Worm (Caenorhabditis elegans) whole organism, late embryonic: ENCODE results near the gene fln-1.

Experiments
- C38D4.7 ChIP-seq: fragments of 200-800 bp; sonication (Bioruptor generic); optimal IDR thresholded peaks from 2 replicates; lab custom pipeline; 2018; ENCODE audit warnings: mild to moderate bottlenecking, missing genetic modification characterization, moderate library complexity, missing compliant biosample characterization
- ama-1 ChIP-seq: fragments of 150-350 bp; optimal IDR thresholded peaks from 2 replicates; lab custom pipeline; 2014
- ceh-31 ChIP-seq: sonication (generic microtip); optimal IDR thresholded peaks from 2 replicates; lab custom pipeline; 2016; ENCODE audit warnings: missing genetic modification characterization, missing compliant biosample characterization
- ceh-45 ChIP-seq: fragments of 200-800 bp; sonication (Bioruptor generic); IDR thresholded peaks from 2 replicates; pipeline ENCODE4 v1.3.6; 2022; ENCODE audit warnings: missing genetic modification reagents, missing genetic modification characterization, missing compliant biosample characterization
- dmd-4 ChIP-seq: sonication (generic microtip); optimal IDR thresholded peaks from 2 replicates; lab custom pipeline; 2016; ENCODE audit warnings: borderline replicate concordance, missing genetic modification characterization, missing compliant biosample characterization
- fkh-10 ChIP-seq: fragments of 150-350 bp; optimal IDR thresholded peaks from 2 replicates; lab custom pipeline; 2014; ENCODE audit warnings: missing biosample characterization, missing genetic modification reagents, missing genetic modification characterization
- hlh-30 ChIP-seq: sonication (generic microtip); optimal IDR thresholded peaks from 2 replicates; lab custom pipeline; 2017; ENCODE audit warnings: antibody characterized with exemption, missing genetic modification characterization, missing compliant biosample characterization; ENCODE audit not compliant: insufficient read depth
- mec-3 ChIP-seq: sonication (generic microtip); optimal IDR thresholded peaks from 2 replicates; lab custom pipeline; 2016; ENCODE audit warnings: borderline replicate concordance, missing genetic modification characterization, missing compliant biosample characterization
- nhr-11 ChIP-seq: fragments of 150-350 bp; optimal IDR thresholded peaks from 2 replicates; lab custom pipeline; 2014; ENCODE audit warnings: missing biosample characterization, missing genetic modification characterization
- pag-3 ChIP-seq: sonication (generic microtip); optimal IDR thresholded peaks from 2 replicates; lab custom pipeline; 2016; ENCODE audit warnings: missing compliant biosample characterization, missing genetic modification characterization, borderline replicate concordance
- pha-4 ChIP-seq: fragments of 150-350 bp; optimal IDR thresholded peaks from 2 replicates; lab custom pipeline; 2018; ENCODE audit warnings: missing biosample characterization, missing genetic modification reagents, missing genetic modification characterization
- rnt-1 ChIP-seq: sonication (generic microtip); optimal IDR thresholded peaks from 2 replicates; lab custom pipeline; 2016; ENCODE audit warnings: missing genetic modification characterization, missing compliant biosample characterization
- sox-2 ChIP-seq: fragments of 200-800 bp; sonication (Bioruptor generic); IDR thresholded peaks from 2 replicates; pipeline ENCODE4 v1.3.6; 2022; ENCODE audit warnings: missing genetic modification reagents, missing genetic modification characterization, missing compliant biosample characterization
- syd-9 ChIP-seq: sonication (generic microtip); optimal IDR thresholded peaks from 2 replicates; lab custom pipeline; 2016; ENCODE audit warnings: mild to moderate bottlenecking, missing genetic modification characterization, moderate library complexity, missing compliant biosample characterization

DNA sequence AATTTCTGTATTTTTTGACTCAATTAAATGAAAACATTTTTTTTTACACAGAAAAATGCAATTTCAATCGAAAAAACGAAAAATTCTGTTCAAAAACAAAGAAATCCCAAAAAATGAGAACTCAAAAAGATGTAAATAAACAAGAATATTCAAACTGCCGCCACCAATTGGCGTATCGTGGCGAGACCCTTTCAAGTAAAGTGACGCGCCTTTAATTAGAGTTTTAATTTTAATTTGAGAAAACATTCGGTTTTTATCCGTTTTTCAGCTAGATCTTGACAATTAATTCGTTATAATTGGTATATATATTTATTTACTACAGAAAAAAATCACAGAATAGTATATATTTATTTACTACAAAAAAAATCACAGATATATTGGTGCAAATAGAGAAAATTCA lies 3.8 kb upstream of the fln-1 start:
- no peak for TF ChIP-seq hlh-30 (tag; lab: Kevin White, UChicago)
- no peak for TF ChIP-seq mec-3
- TF ChIP-seq fkh-10 (GFP tag; lab: Kevin White, UChicago) = no peak
- no peak for TF ChIP-seq sox-2 (GFP tag; lab: Robert Waterston, UW)
- TF ChIP-seq rnt-1 (tag; lab: Kevin White, UChicago) = no peak
- TF ChIP-seq ceh-31 (tag; lab: Kevin White, UChicago) = no peak
- TF ChIP-seq syd-9 (tag; lab: Kevin White, UChicago) = no peak
- no peak for TF ChIP-seq nhr-11 (tag; lab: Kevin White, UChicago)
- TF ChIP-seq ama-1 (lab: Kevin White, UChicago) = no peak
- no peak for TF ChIP-seq pha-4
- TF ChIP-seq dmd-4 = no peak
- TF ChIP-seq C38D4.7 (GFP tag; lab: Kevin White, UChicago) = no peak
- TF ChIP-seq pag-3 = no peak
- TF ChIP-seq ceh-45 = no peak
